Worm (Caenorhabditis elegans) whole organism, young adult: ENCODE results near the gene hsp-90.

Experiments
- B0336.3 ChIP-seq: fragments of 200-800 bp; sonication (Bioruptor generic); IDR thresholded peaks from 2 replicates; pipeline ENCODE4 v1.3.6; 2022; ENCODE audit warnings: missing genetic modification characterization, missing compliant biosample characterization
- Y67H2A.10 ChIP-seq: fragments of 200-800 bp; sonication (Bioruptor generic); conservative IDR thresholded peaks from 2 replicates; pipeline ENCODE4 v1.3.6; 2022; ENCODE audit warnings: missing genetic modification reagents, missing genetic modification characterization, missing compliant biosample characterization
- attf-5 ChIP-seq: fragments of 200-800 bp; sonication (Bioruptor generic); optimal IDR thresholded peaks from 2 replicates; lab custom pipeline; 2018; ENCODE audit warnings: mild to moderate bottlenecking, missing genetic modification characterization, missing compliant biosample characterization
- dpl-1 ChIP-seq: fragments of 150-350 bp; optimal IDR thresholded peaks from 2 replicates; lab custom pipeline; 2014; ENCODE audit warnings: missing biosample characterization, missing genetic modification reagents, missing genetic modification characterization
- egl-44 ChIP-seq: fragments of 200-800 bp; sonication (Bioruptor generic); IDR thresholded peaks from 2 replicates; pipeline ENCODE4 v1.3.6; 2022; ENCODE audit warnings: missing genetic modification reagents, missing genetic modification characterization, missing compliant biosample characterization
- lsl-1 ChIP-seq: fragments of 200-800 bp; sonication (Bioruptor generic); optimal IDR thresholded peaks from 2 replicates; lab custom pipeline; 2018; ENCODE audit warnings: mild to moderate bottlenecking, missing genetic modification characterization, moderate library complexity, missing compliant biosample characterization
- nfyb-1 ChIP-seq: fragments of 200-800 bp; sonication (Bioruptor generic); IDR thresholded peaks from 2 replicates; pipeline ENCODE4 v1.3.6; 2022; ENCODE audit warnings: missing genetic modification reagents, missing genetic modification characterization, missing compliant biosample characterization
- sea-2 ChIP-seq: fragments of 200-800 bp; sonication (Bioruptor generic); IDR thresholded peaks from 2 replicates; pipeline ENCODE4 v1.3.6; 2022; ENCODE audit warnings: missing genetic modification characterization, missing compliant biosample characterization
- unc-130 ChIP-seq: sonication (generic microtip); optimal IDR thresholded peaks from 2 replicates; lab custom pipeline; 2016; ENCODE audit warnings: missing genetic modification reagents, missing genetic modification characterization, missing compliant biosample characterization
- unc-62 ChIP-seq: fragments of 150-350 bp; optimal IDR thresholded peaks from 2 replicates; lab custom pipeline; 2014; ENCODE audit warnings: missing biosample characterization, missing genetic modification reagents, missing genetic modification characterization
- ztf-18 ChIP-seq: sonication (generic microtip); optimal IDR thresholded peaks from 2 replicates; lab custom pipeline; 2016; ENCODE audit warnings: missing genotype, mild to moderate bottlenecking, missing genetic modification characterization, missing compliant biosample characterization

DNA sequence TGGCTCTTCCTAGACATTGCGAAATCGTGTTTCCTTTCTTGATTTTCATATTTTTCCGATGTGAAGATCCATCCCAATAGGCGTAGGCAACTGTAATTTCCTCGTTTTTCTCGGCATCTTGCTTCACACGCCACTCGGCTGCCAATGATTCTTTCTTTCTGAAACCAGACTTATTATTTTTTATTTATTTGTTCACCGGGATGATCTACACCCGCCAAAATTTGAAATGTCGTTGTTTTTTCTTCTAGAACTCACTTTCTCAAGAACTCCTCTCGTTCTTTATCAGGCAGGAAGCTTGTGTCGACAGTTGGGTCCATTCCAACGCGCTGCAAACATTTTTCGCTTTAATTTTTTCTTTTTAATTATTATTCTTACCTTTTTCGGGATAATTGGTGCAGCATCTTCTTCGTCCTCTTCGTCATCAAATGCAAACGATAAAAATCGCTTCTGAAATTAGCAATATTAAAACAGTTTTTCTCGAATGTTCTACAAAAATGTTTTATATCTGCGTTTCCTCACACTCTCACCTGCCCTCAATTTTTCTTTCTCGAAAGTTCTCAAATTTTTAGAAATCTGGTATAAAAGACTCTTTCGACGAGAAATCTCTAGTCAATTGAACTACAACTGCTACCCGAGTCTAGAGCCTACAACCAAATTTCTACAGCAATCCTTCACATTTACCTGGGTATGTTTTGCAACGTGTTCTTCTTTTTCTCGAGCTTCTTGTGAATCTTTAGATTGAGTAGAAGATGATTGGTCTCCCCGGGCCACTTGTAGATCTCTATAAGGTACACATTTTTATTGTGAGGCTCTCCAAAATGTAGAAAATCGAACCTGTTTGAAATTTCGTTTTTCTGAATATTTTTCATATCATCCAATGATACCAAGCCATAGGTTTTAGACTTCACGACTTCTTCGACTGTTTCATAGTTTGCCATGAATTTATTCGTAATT lies at the start of gene hsp-90:
- TF ChIP-seq attf-5 (GFP tag; lab: Kevin White, UChicago) (no peak), unc-62 (no peak), ztf-18 (tag; lab: Kevin White, UChicago) (no peak), unc-130 (no peak), lsl-1 (GFP tag; lab: Kevin White, UChicago) (no peak), B0336.3 (GFP tag; lab: Robert Waterston, UW) (no peak), nfyb-1 (GFP tag; lab: Robert Waterston, UW) (no peak), egl-44 (GFP tag; lab: Robert Waterston, UW) (no peak), sea-2 (GFP tag; lab: Robert Waterston, UW) (no peak), dpl-1 (GFP tag; lab: Kevin White, UChicago) (no peak), Y67H2A.10 (no peak)
